Fruit fly (Drosophila melanogaster) whole organism, embryonic: ENCODE results near the gene MICU3.

Experiments
- Adf1 ChIP-seq: fragments of 200-800 bp; sonication (Bioruptor generic); IDR thresholded peaks from 2 replicates; pipeline ENCODE4 v1.3.6; 2022; ENCODE audit warnings: missing biosample characterization, missing genetic modification characterization
- Asciz ChIP-seq: fragments of 200-800 bp; sonication (Bioruptor generic); optimal IDR thresholded peaks from 2 replicates; lab custom pipeline; 2017; ENCODE audit warnings: missing biosample characterization, mild to moderate bottlenecking, missing genetic modification characterization, missing genetic modification reagents
- BtbVII ChIP-seq: fragments of 200-800 bp; sonication (Bioruptor generic); optimal IDR thresholded peaks from 3 replicates; lab custom pipeline; 2017; ENCODE audit warnings: missing biosample characterization, mild to moderate bottlenecking, missing genetic modification characterization
- C15 ChIP-seq: fragments of 200-800 bp; sonication (Bioruptor generic); IDR thresholded peaks from 3 replicates; pipeline ENCODE4 v1.3.6; 2022; ENCODE audit warnings: missing biosample characterization, missing genetic modification characterization
- CG10366 ChIP-seq: fragments of 200-800 bp; sonication (Bioruptor generic); IDR thresholded peaks from 2 replicates; pipeline ENCODE4 v1.3.6; 2022; ENCODE audit warnings: missing biosample characterization, missing genetic modification characterization
- CG10431 ChIP-seq: fragments of 200-800 bp; sonication (Bioruptor generic); optimal IDR thresholded peaks from 3 replicates; lab custom pipeline; 2018; ENCODE audit warnings: missing biosample characterization, mild to moderate bottlenecking, missing genetic modification characterization
- CG11695 ChIP-seq: fragments of 200-800 bp; sonication (Bioruptor generic); IDR thresholded peaks from 3 replicates; pipeline ENCODE4 v1.3.6; 2022; ENCODE audit warnings: missing biosample characterization, missing genetic modification characterization
- CG14014 ChIP-seq: fragments of 200-800 bp; sonication (Bioruptor generic); IDR thresholded peaks from 2 replicates; pipeline ENCODE4 v1.3.6; 2022; ENCODE audit warnings: missing biosample characterization, missing genetic modification characterization
- CG14860 ChIP-seq: fragments of 200-800 bp; sonication (Bioruptor generic); IDR thresholded peaks from 3 replicates; pipeline ENCODE4 v1.3.6; 2022; ENCODE audit warnings: missing biosample characterization, missing genetic modification characterization; ENCODE audit not compliant: partially characterized antibody
- CG15479 ChIP-seq: fragments of 200-800 bp; sonication (Bioruptor generic); optimal IDR thresholded peaks from 3 replicates; lab custom pipeline; 2019; ENCODE audit warnings: missing biosample characterization, mild to moderate bottlenecking, missing genetic modification characterization, moderate library complexity
- CG1602 ChIP-seq: fragments of 200-800 bp; sonication (Bioruptor generic); optimal IDR thresholded peaks from 3 replicates; lab custom pipeline; 2016; ENCODE audit warnings: missing biosample characterization, missing genetic modification characterization
- CG1603 ChIP-seq: fragments of 200-800 bp; sonication (Bioruptor generic); optimal IDR thresholded peaks from 2 replicates; lab custom pipeline; 2019; ENCODE audit warnings: missing biosample characterization, mild to moderate bottlenecking, missing genetic modification characterization, moderate library complexity
- CG16815 ChIP-seq: fragments of 200-800 bp; sonication (Bioruptor generic); optimal IDR thresholded peaks from 3 replicates; lab custom pipeline; 2017; ENCODE audit warnings: missing biosample characterization, mild to moderate bottlenecking, missing genetic modification characterization
- CG3065 ChIP-seq: fragments of 200-800 bp; sonication (Bioruptor generic); optimal IDR thresholded peaks from 2 replicates; lab custom pipeline; 2016; ENCODE audit warnings: missing biosample characterization, missing genetic modification characterization
- CG32772 ChIP-seq: fragments of 200-800 bp; sonication (Bioruptor generic); IDR thresholded peaks from 2 replicates; pipeline ENCODE4 v1.3.6; 2022; ENCODE audit warnings: missing biosample characterization, missing genetic modification characterization
- CG3281 ChIP-seq: fragments of 200-800 bp; sonication (Bioruptor generic); optimal IDR thresholded peaks from 3 replicates; lab custom pipeline; 2017; ENCODE audit warnings: missing biosample characterization, mild to moderate bottlenecking, missing genetic modification characterization
- CG3838 ChIP-seq: fragments of 200-800 bp; sonication (Bioruptor generic); optimal IDR thresholded peaks from 3 replicates; lab custom pipeline; 2016; ENCODE audit warnings: missing biosample characterization, missing genetic modification characterization
- CG4282 ChIP-seq: fragments of 200-800 bp; sonication (Bioruptor generic); optimal IDR thresholded peaks from 2 replicates; lab custom pipeline; 2016; ENCODE audit warnings: missing biosample characterization, missing genetic modification characterization
- CG4854 ChIP-seq: fragments of 200-800 bp; sonication (Bioruptor generic); optimal IDR thresholded peaks from 2 replicates; lab custom pipeline; 2016; ENCODE audit warnings: missing biosample characterization, missing genetic modification characterization, inconsistent platforms
- CG5180 ChIP-seq: fragments of 200-800 bp; sonication (Bioruptor generic); optimal IDR thresholded peaks from 3 replicates; lab custom pipeline; 2017; ENCODE audit warnings: missing biosample characterization, missing genetic modification characterization, mild to moderate bottlenecking, moderate library complexity, missing genetic modification reagents
- CG6683 ChIP-seq: fragments of 200-800 bp; sonication (Bioruptor generic); optimal IDR thresholded peaks from 2 replicates; lab custom pipeline; 2017; ENCODE audit warnings: missing biosample characterization, mild to moderate bottlenecking, missing genetic modification characterization, missing genetic modification reagents
- CG6765 ChIP-seq: fragments of 200-800 bp; sonication (Bioruptor generic); optimal IDR thresholded peaks from 3 replicates; lab custom pipeline; 2017; ENCODE audit warnings: missing biosample characterization, mild to moderate bottlenecking, missing genetic modification characterization
- CG7839 ChIP-seq: fragments of 200-800 bp; sonication (Bioruptor generic); optimal IDR thresholded peaks from 3 replicates; lab custom pipeline; 2018; ENCODE audit warnings: missing biosample characterization, mild to moderate bottlenecking, missing genetic modification characterization, moderate library complexity
- CG9215 ChIP-seq: fragments of 200-800 bp; sonication (Bioruptor generic); IDR thresholded peaks from 2 replicates; pipeline ENCODE4 v1.3.6; 2022; ENCODE audit warnings: missing biosample characterization, missing genetic modification characterization
- CG9932 ChIP-seq: fragments of 200-800 bp; sonication (Bioruptor generic); IDR thresholded peaks from 2 replicates; pipeline ENCODE4 v1.3.6; 2022; ENCODE audit warnings: missing biosample characterization, missing genetic modification characterization
- CHES-1-like ChIP-seq: fragments of 200-800 bp; sonication (Bioruptor generic); optimal IDR thresholded peaks from 2 replicates; lab custom pipeline; 2016; ENCODE audit warnings: missing biosample characterization, missing genetic modification characterization
- D19A ChIP-seq: fragments of 200-800 bp; optimal IDR thresholded peaks from 3 replicates; lab custom pipeline; 2019; ENCODE audit warnings: missing biosample characterization, mild to moderate bottlenecking, missing genetic modification characterization, moderate library complexity
- Dad ChIP-seq: fragments of 200-800 bp; sonication (Bioruptor generic); optimal IDR thresholded peaks from 3 replicates; lab custom pipeline; 2016; ENCODE audit warnings: missing biosample characterization, missing genetic modification characterization
- HHEX ChIP-seq: fragments of 200-800 bp; sonication (Bioruptor generic); optimal IDR thresholded peaks from 3 replicates; lab custom pipeline; 2017; ENCODE audit warnings: missing biosample characterization, mild to moderate bottlenecking, missing genetic modification characterization, missing genetic modification reagents
- HmgZ ChIP-seq: fragments of 200-800 bp; sonication (Bioruptor generic); optimal IDR thresholded peaks from 2 replicates; lab custom pipeline; 2018; ENCODE audit warnings: missing biosample characterization, mild to moderate bottlenecking, missing genetic modification characterization
- MESR4 ChIP-seq: fragments of 200-800 bp; sonication (Bioruptor generic); optimal IDR thresholded peaks from 2 replicates; lab custom pipeline; 2018; ENCODE audit warnings: missing biosample characterization, mild to moderate bottlenecking, missing genetic modification characterization, moderate library complexity
- Sin3A ChIP-seq: fragments of >200 bp; optimal IDR thresholded peaks from 2 replicates; lab custom pipeline; 2018
- Sry-δ ChIP-seq: fragments of 200-800 bp; sonication (Bioruptor generic); optimal IDR thresholded peaks from 2 replicates; lab custom pipeline; 2016; ENCODE audit warnings: missing biosample characterization, missing genetic modification characterization
- Trl ChIP-seq, 3 experiments: fragments of >200 bp in 2 of 3; fragments of 200-800 bp in 1 of 3; sonication (Bioruptor generic) in 1 of 3; optimal IDR thresholded peaks; 2 replicates in 1 of 3; 3 replicates in 2 of 3; lab custom pipeline; 2016 to 2017; ENCODE audit warnings: missing biosample characterization in 1 of 3, missing genetic modification characterization in 1 of 3
- Vsx1 ChIP-seq: fragments of 200-800 bp; sonication (Bioruptor generic); optimal IDR thresholded peaks from 2 replicates; lab custom pipeline; 2017; ENCODE audit warnings: missing biosample characterization, mild to moderate bottlenecking, missing genetic modification characterization, missing genetic modification reagents
- chn ChIP-seq: fragments of 200-800 bp; sonication (Bioruptor generic); optimal IDR thresholded peaks from 2 replicates; lab custom pipeline; 2016; ENCODE audit warnings: missing biosample characterization, missing genetic modification characterization
- crc ChIP-seq: fragments of 200-800 bp; sonication (Bioruptor generic); optimal IDR thresholded peaks from 2 replicates; lab custom pipeline; 2016; ENCODE audit warnings: missing biosample characterization, missing genetic modification characterization
- dm ChIP-seq: fragments of 200-800 bp; sonication (Bioruptor generic); optimal IDR thresholded peaks from 3 replicates; lab custom pipeline; 2016; ENCODE audit warnings: missing biosample characterization, missing genetic modification characterization
- exex ChIP-seq: fragments of 200-800 bp; sonication (Bioruptor generic); optimal IDR thresholded peaks from 4 replicates; lab custom pipeline; 2018; ENCODE audit warnings: missing biosample characterization, mild to moderate bottlenecking, missing genetic modification characterization, moderate library complexity
- ham ChIP-seq: fragments of 200-800 bp; sonication (Bioruptor generic); IDR thresholded peaks from 2 replicates; pipeline ENCODE4 v1.3.6; 2022; ENCODE audit warnings: missing biosample characterization, missing genetic modification characterization
- klu ChIP-seq: fragments of 200-800 bp; sonication (Bioruptor generic); IDR thresholded peaks from 2 replicates; pipeline ENCODE4 v1.3.6; 2022; ENCODE audit warnings: missing biosample characterization, missing genetic modification characterization
- lmd ChIP-seq: fragments of 200-800 bp; sonication (Bioruptor generic); IDR thresholded peaks from 2 replicates; pipeline ENCODE4 v1.3.6; 2022; ENCODE audit warnings: missing biosample characterization, missing genetic modification characterization
- lov ChIP-seq, 2 experiments: fragments of 200-800 bp in 1 of 2; fragments of >200 bp in 1 of 2; sonication (Bioruptor generic) in 1 of 2; IDR thresholded peaks in 1 of 2; optimal IDR thresholded peaks in 1 of 2; 2 replicates in 1 of 2; 3 replicates in 1 of 2; pipeline versions ENCODE4 v1.3.6 to Lab custom; 2017 to 2022; ENCODE audit warnings: missing biosample characterization in 1 of 2, missing genetic modification characterization in 1 of 2
- maf-S ChIP-seq: fragments of 200-800 bp; sonication (Bioruptor generic); optimal IDR thresholded peaks from 2 replicates; lab custom pipeline; 2016; ENCODE audit warnings: missing biosample characterization, missing genetic modification characterization
- mam ChIP-seq: fragments of 200-800 bp; sonication (Bioruptor generic); optimal IDR thresholded peaks from 3 replicates; lab custom pipeline; 2016; ENCODE audit warnings: missing biosample characterization, missing genetic modification characterization
- otp ChIP-seq: fragments of 200-800 bp; sonication (Bioruptor generic); IDR thresholded peaks from 3 replicates; pipeline ENCODE4, ENCODE4 v1.3.6; 2022; ENCODE audit warnings: missing biosample characterization, missing genetic modification characterization
- ranshi ChIP-seq: fragments of 200-800 bp; sonication (Bioruptor generic); IDR thresholded peaks from 2 replicates; pipeline ENCODE4 v1.3.6; 2022; ENCODE audit warnings: missing biosample characterization, missing genetic modification characterization
- slp2 ChIP-seq: fragments of 200-800 bp; sonication (Bioruptor generic); optimal IDR thresholded peaks from 2 replicates; lab custom pipeline; 2016; ENCODE audit warnings: missing biosample characterization, missing genetic modification characterization
- zfh2 ChIP-seq: fragments of 200-800 bp; sonication (Bioruptor generic); optimal IDR thresholded peaks from 2 replicates; lab custom pipeline; 2016; ENCODE audit warnings: missing biosample characterization, missing genetic modification characterization

Gene MICU3

dm6 chr3R:19860996-19861719, 14.0 kb downstream of the MICU3 start, which contains the start of the genes Ire1 and Mrm2 (continued):
- TF ChIP-seq CG14014 (GFP tag; lab: Robert Waterston, UW) (peak; percentile 83), CHES-1-like (peak; percentile 93), chn (peak; percentile 81), lov (optimal IDR thresholded peaks at IDR 0.05; lab: Kevin White, UChicago) (no peak), lov (GFP tag; IDR thresholded peaks at IDR 0.05; lab: Robert Waterston, UW) (peak; percentile 74; the same call in 1 of the 3 replicates), Adf1 (GFP tag; lab: Robert Waterston, UW) (peak; percentile 38; the same call in 1 of the 2 replicates), C15 (GFP tag; lab: Robert Waterston, UW) (no peak), dm (peak; percentile 90), MESR4 (peak; percentile 92), CG32772 (GFP tag; lab: Robert Waterston, UW) (peak; percentile 77), CG10431 (GFP tag; lab: Kevin White, UChicago) (peak; percentile 14), CG16815 (GFP tag; lab: Kevin White, UChicago) (peak; percentile 80), CG3065 (peak; percentile 46), BtbVII (GFP tag; lab: Kevin White, UChicago) (peak; percentile 66), CG10366 (peak; percentile 76), Vsx1 (no peak), Trl (optimal IDR thresholded peaks at IDR 0.05; lab: Kevin White, UChicago) (peak; percentile 75 to 91), Trl (GFP tag; optimal IDR thresholded peaks at IDR 0.05; lab: Kevin White, UChicago) (peak; percentile 86), Dad (GFP tag; lab: Kevin White, UChicago) (peak; percentile 68), CG15479 (GFP tag; lab: Kevin White, UChicago) (peak; percentile 9), CG11695 (GFP tag; lab: Robert Waterston, UW) (no peak), CG7839 (tag; lab: Kevin White, UChicago) (peak; percentile 82), CG9215 (peak; percentile 78), otp (GFP tag; lab: Robert Waterston, UW) (0 out of 3 replicates have a peak, but pooled peaks have one; percentile 36), CG6765 (no peak), klu (GFP tag; lab: Robert Waterston, UW) (peak; percentile 74), ham (GFP tag; lab: Robert Waterston, UW) (no peak), mam (GFP tag; lab: Kevin White, UChicago) (peak; percentile 93), HmgZ (tag; lab: Kevin White, UChicago) (peak; percentile 86), CG9932 (peak; percentile 93), Sin3A (lab: Kevin White, UChicago) (peak; percentile 97), CG3281 (GFP tag; lab: Kevin White, UChicago) (peak; percentile 38), CG5180 (GFP tag; lab: Kevin White, UChicago) (no peak), ranshi (GFP tag; lab: Robert Waterston, UW) (peak; percentile 77; the same call in 1 of the 2 replicates), CG3838 (GFP tag; lab: Kevin White, UChicago) (no peak), Sry-δ (peak; percentile 91), D19A (tag; lab: Kevin White, UChicago) (peak; percentile 47), CG6683 (GFP tag; lab: Kevin White, UChicago) (no peak), maf-S (GFP tag; lab: Kevin White, UChicago) (peak; percentile 84), slp2 (peak; percentile 85), HHEX (peak; percentile 53), Asciz (no peak), CG1603 (peak; percentile 94), CG14860 (GFP tag; lab: Robert Waterston, UW) (peak; percentile 71; the same call in 2 of the 3 replicates), exex (peak; percentile 46), CG4854 (GFP tag; lab: Kevin White, UChicago) (peak; percentile 70), zfh2 (GFP tag; lab: Kevin White, UChicago) (peak; percentile 89), lmd (peak; percentile 85), CG1602 (GFP tag; lab: Kevin White, UChicago) (peak; percentile 81), crc (GFP tag; lab: Kevin White, UChicago) (peak; percentile 67), CG4282 (GFP tag; lab: Kevin White, UChicago) (peak; percentile 77)
